Fruit fly (Drosophila melanogaster): ENCODE results near the gene Dus4.

The Dus4 gene

DNA sequence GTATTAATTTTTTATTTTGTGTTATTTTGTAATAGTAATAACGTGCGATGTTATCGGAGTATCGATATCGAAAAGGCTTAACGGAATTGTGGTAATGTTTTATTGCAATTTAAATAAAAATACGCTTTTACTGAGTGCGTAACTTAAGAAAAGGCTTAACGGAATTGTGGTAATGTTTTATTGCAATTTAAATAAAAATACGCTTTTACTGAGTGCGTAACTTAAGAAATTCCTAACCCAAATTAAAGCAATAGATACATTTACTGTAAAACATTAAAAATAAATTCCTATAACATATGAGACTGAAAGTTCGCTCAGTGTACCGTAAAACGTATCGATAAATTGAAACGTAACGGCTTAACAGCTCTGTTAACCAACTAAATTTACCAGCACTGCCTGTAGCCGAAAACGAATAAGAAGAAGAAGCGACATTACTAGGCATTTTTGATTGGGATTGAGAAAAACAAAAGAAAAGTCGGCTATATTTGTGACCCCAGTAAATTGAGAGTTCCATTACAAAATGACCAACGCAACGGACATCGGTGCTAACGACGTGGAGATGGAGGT, 11.5 kb upstream of the Dus4 start, which contains the start of gene Rpn3 (continued):
- peak; percentile 86 for TF ChIP-seq ara (GFP tag; IDR thresholded peaks at IDR 0.05)
- TF ChIP-seq ac (GFP tag; optimal IDR thresholded peaks at IDR 0.05): no peak
- TF ChIP-seq Abd-B (GFP tag; optimal IDR thresholded peaks at IDR 0.05): peak; percentile 77
- TF ChIP-seq CG15269 (tag; optimal IDR thresholded peaks at IDR 0.05): peak; percentile 78
- peak; percentile 89 for TF ChIP-seq ci (GFP tag; IDR thresholded peaks at IDR 0.05)
- peak; percentile 86 for TF ChIP-seq ranshi (GFP tag; IDR thresholded peaks at IDR 0.05)
- peak; percentile 86 for TF ChIP-seq tgo (GFP tag; IDR thresholded peaks at IDR 0.05)
- peak; percentile 83 for TF ChIP-seq trem (tag; optimal IDR thresholded peaks at IDR 0.05)
- TF ChIP-seq pnt (GFP tag; optimal IDR thresholded peaks at IDR 0.05): peak; percentile 62
- TF ChIP-seq cwo (GFP tag; optimal IDR thresholded peaks at IDR 0.05): peak; percentile 71
- peak; percentile 83 for TF ChIP-seq Side (GFP tag; optimal IDR thresholded peaks at IDR 0.05)
- peak; percentile 63 for TF ChIP-seq Dref (GFP tag; IDR thresholded peaks at IDR 0.05)
- TF ChIP-seq CG15011 (GFP tag; optimal IDR thresholded peaks at IDR 0.05): no peak
- no peak for TF ChIP-seq Hr78 (GFP tag; optimal IDR thresholded peaks at IDR 0.05)
- peak; percentile 19; the same call in 1 of the 2 replicates for TF ChIP-seq Gsc (GFP tag; IDR thresholded peaks at IDR 0.05)
- peak; percentile 84 for TF ChIP-seq dysf (GFP tag; IDR thresholded peaks at IDR 0.05)
- peak; percentile 78 for TF ChIP-seq CG8388 (GFP tag; optimal IDR thresholded peaks at IDR 0.05)
- no peak for TF ChIP-seq Hey (tag; optimal IDR thresholded peaks at IDR 0.05)
- peak in 1 of 2 experiments; percentile 70 for TF ChIP-seq Eip74EF (GFP tag; optimal IDR thresholded peaks at IDR 0.05)
- peak; percentile 68 for TF ChIP-seq salm (tag; optimal IDR thresholded peaks at IDR 0.05)
- TF ChIP-seq grau (tag; optimal IDR thresholded peaks at IDR 0.05): peak; percentile 84
- TF ChIP-seq CG6272 (GFP tag; IDR thresholded peaks at IDR 0.05): peak; percentile 79
- peak; percentile 84 for TF ChIP-seq zen (tag; optimal IDR thresholded peaks at IDR 0.05)
- TF ChIP-seq peb (GFP tag; IDR thresholded peaks at IDR 0.05): peak; percentile 79
- TF ChIP-seq Gug (GFP tag; IDR thresholded peaks at IDR 0.05): peak; percentile 57; the same call in 3 of the 4 replicates
- TF ChIP-seq CG12104 (GFP tag; optimal IDR thresholded peaks at IDR 0.05): peak; percentile 70
- peak; percentile 15 for TF ChIP-seq Hand (GFP tag; optimal IDR thresholded peaks at IDR 0.05)
- peak; percentile 66 for TF ChIP-seq unc-4 (GFP tag; IDR thresholded peaks at IDR 0.05; ENCODE audit: partially characterized antibody)
- TF ChIP-seq CG15479 (GFP tag; optimal IDR thresholded peaks at IDR 0.05): no peak
- peak; percentile 29 for TF ChIP-seq Sry-β (GFP tag; optimal IDR thresholded peaks at IDR 0.05)
- TF ChIP-seq Bteb2 (GFP tag; optimal IDR thresholded peaks at IDR 0.05): peak; percentile 82
- TF ChIP-seq CG14965 (GFP tag; optimal IDR thresholded peaks at IDR 0.05; ENCODE audit: borderline replicate concordance): no peak
- TF ChIP-seq Dip3 (GFP tag; optimal IDR thresholded peaks at IDR 0.05): peak; percentile 82
- peak; percentile 87 for TF ChIP-seq nmo (GFP tag; optimal IDR thresholded peaks at IDR 0.05)
- no peak for TF ChIP-seq mld (GFP tag; IDR thresholded peaks at IDR 0.05; ENCODE audit: partially characterized antibody)
- no peak for TF ChIP-seq CG8478 (optimal IDR thresholded peaks at IDR 0.05)
- peak; percentile 85 for TF ChIP-seq HLH54F (GFP tag; optimal IDR thresholded peaks at IDR 0.05)
- peak; percentile 84 for TF ChIP-seq unpg (GFP tag; optimal IDR thresholded peaks at IDR 0.05)
- peak; percentile 67 for TF ChIP-seq Bdp1 (GFP tag; optimal IDR thresholded peaks at IDR 0.05)
- TF ChIP-seq Optix (GFP tag; IDR thresholded peaks at IDR 0.05): no peak
- no peak for TF ChIP-seq CG6813 (GFP tag; optimal IDR thresholded peaks at IDR 0.05)
- peak; percentile 12 for TF ChIP-seq ab (GFP tag; optimal IDR thresholded peaks at IDR 0.05)
- TF ChIP-seq sd (tag; optimal IDR thresholded peaks at IDR 0.05): no peak
- TF ChIP-seq CG34224 (GFP tag; IDR thresholded peaks at IDR 0.05; ENCODE audit: partially characterized antibody): peak; percentile 66; the same call in 1 of the 3 replicates
- peak; percentile 90 for TF ChIP-seq slbo (GFP tag; IDR thresholded peaks at IDR 0.05)
- TF ChIP-seq dati (GFP tag; IDR thresholded peaks at IDR 0.05): peak; percentile 65
- no peak for TF ChIP-seq pros (GFP tag; optimal IDR thresholded peaks at IDR 0.05)
- TF ChIP-seq ttk (GFP tag; IDR thresholded peaks at IDR 0.05): peak; percentile 64
- TF ChIP-seq CG3726 (GFP tag; IDR thresholded peaks at IDR 0.05): peak; percentile 54; the same call in 1 of the 3 replicates
- TF ChIP-seq fru (optimal IDR thresholded peaks at IDR 0.05): no peak

Measured in whole organism, embryonic.